Worm (Caenorhabditis elegans): Measurements from ENCODE around the gene F53B7.4.

The F53B7.4 gene

ce11 chrV:10966874-10967273 is 35.5 kb downstream of the F53B7.4 start:
- TF ChIP-seq ceh-30 (tag; optimal IDR thresholded peaks at IDR 0.05) = no peak
- TF ChIP-seq fkh-6 (tag; optimal IDR thresholded peaks at IDR 0.05) = no peak
- TF ChIP-seq ref-2 (tag; optimal IDR thresholded peaks at IDR 0.05) = no peak
- TF ChIP-seq K02D7.2 (tag; optimal IDR thresholded peaks at IDR 0.05) = no peak
- TF ChIP-seq ceh-9 (tag; optimal IDR thresholded peaks at IDR 0.05) = no peak
- no peak for TF ChIP-seq pha-4 (tag; optimal IDR thresholded peaks at IDR 0.05)
- no peak for TF ChIP-seq ceh-14 (tag; optimal IDR thresholded peaks at IDR 0.05)
- TF ChIP-seq hlh-6 (tag; optimal IDR thresholded peaks at IDR 0.05) = no peak
- TF ChIP-seq sdc-2 (tag; optimal IDR thresholded peaks at IDR 0.05) = no peak
- TF ChIP-seq C38D4.7 (GFP tag; optimal IDR thresholded peaks at IDR 0.05) = no peak
- TF ChIP-seq hlh-15 (tag; optimal IDR thresholded peaks at IDR 0.05) = no peak
- TF ChIP-seq pag-3 (tag; optimal IDR thresholded peaks at IDR 0.05; ENCODE audit: borderline replicate concordance) = no peak
- no peak for TF ChIP-seq fax-1 (tag; optimal IDR thresholded peaks at IDR 0.05)
- no peak for TF ChIP-seq C08G9.2 (tag; optimal IDR thresholded peaks at IDR 0.05)
- no peak for TF ChIP-seq fkh-10 (GFP tag; optimal IDR thresholded peaks at IDR 0.05)
- TF ChIP-seq pha-2 (tag; optimal IDR thresholded peaks at IDR 0.05) = no peak
- TF ChIP-seq pros-1 (tag; optimal IDR thresholded peaks at IDR 0.05) = no peak
- TF ChIP-seq lim-6 (tag; optimal IDR thresholded peaks at IDR 0.05) = no peak

ce11 chrV:10965501-10965900 is 36.8 kb downstream of the F53B7.4 start, which contains the start of the genes ctf-4 and eef-1G:
ctf-4 (minus strand) TSS chrV:10965539.
eef-1G (plus strand) TSS chrV:10965719.
- TF ChIP-seq ceh-24 (tag; optimal IDR thresholded peaks at IDR 0.05) = peak; percentile 18
- TF ChIP-seq unc-55 (GFP tag; optimal IDR thresholded peaks at IDR 0.05) = peak; percentile 85
- peak; percentile 72 for TF ChIP-seq ref-2 (tag; optimal IDR thresholded peaks at IDR 0.05)
- TF ChIP-seq ceh-18 (tag; optimal IDR thresholded peaks at IDR 0.05) = peak; percentile 62
- peak; percentile 90 for TF ChIP-seq rnt-1 (tag; optimal IDR thresholded peaks at IDR 0.05)
- TF ChIP-seq pha-4 (tag; optimal IDR thresholded peaks at IDR 0.05) = no peak
- TF ChIP-seq hlh-15 (tag; optimal IDR thresholded peaks at IDR 0.05) = no peak
- TF ChIP-seq npax-4 (tag; optimal IDR thresholded peaks at IDR 0.05) = no peak
- no peak for TF ChIP-seq ceh-22 (tag; optimal IDR thresholded peaks at IDR 0.05)
- TF ChIP-seq ceh-31 (tag; optimal IDR thresholded peaks at IDR 0.05) = peak; percentile 64
- no peak for TF ChIP-seq zip-5 (tag; optimal IDR thresholded peaks at IDR 0.05)
- TF ChIP-seq pat-9 (tag; optimal IDR thresholded peaks at IDR 0.05) = peak; percentile 41
- peak; percentile 28 for TF ChIP-seq hlh-8 (tag; optimal IDR thresholded peaks at IDR 0.05)
- no peak for TF ChIP-seq pax-1 (tag; optimal IDR thresholded peaks at IDR 0.05)
- TF ChIP-seq tbx-2 (tag; optimal IDR thresholded peaks at IDR 0.05) = peak; percentile 72
- TF ChIP-seq pros-1 (tag; optimal IDR thresholded peaks at IDR 0.05) = peak; percentile 5
- TF ChIP-seq hlh-6 (tag; optimal IDR thresholded peaks at IDR 0.05) = no peak
- TF ChIP-seq Y22D7AL.16 (tag; optimal IDR thresholded peaks at IDR 0.05) = no peak
- TF ChIP-seq unc-42 (tag; optimal IDR thresholded peaks at IDR 0.05) = peak; percentile 52
- no peak for TF ChIP-seq ztf-16 (tag; optimal IDR thresholded peaks at IDR 0.05)
- TF ChIP-seq dve-1 (tag; optimal IDR thresholded peaks at IDR 0.05) = peak; percentile 85
- TF ChIP-seq ceh-34 (tag; optimal IDR thresholded peaks at IDR 0.05) = peak; percentile 69
- TF ChIP-seq che-1 (tag; optimal IDR thresholded peaks at IDR 0.05) = no peak
- no peak for TF ChIP-seq tbx-7 (tag; optimal IDR thresholded peaks at IDR 0.05)
- TF ChIP-seq ceh-2 (tag; optimal IDR thresholded peaks at IDR 0.05) = peak; percentile 18
- no peak for TF ChIP-seq ceh-19 (GFP tag; optimal IDR thresholded peaks at IDR 0.05)
- TF ChIP-seq T23F11.4 (GFP tag; optimal IDR thresholded peaks at IDR 0.05) = no peak
- TF ChIP-seq ceh-14 (tag; optimal IDR thresholded peaks at IDR 0.05) = peak; percentile 30
- TF ChIP-seq syd-9 (tag; optimal IDR thresholded peaks at IDR 0.05) = peak; percentile 25
- TF ChIP-seq sox-4 (tag; optimal IDR thresholded peaks at IDR 0.05) = no peak
- no peak for TF ChIP-seq elt-4 (tag; optimal IDR thresholded peaks at IDR 0.05)
- peak; percentile 18 for TF ChIP-seq hlh-30 (tag; optimal IDR thresholded peaks at IDR 0.05; ENCODE audit: insufficient read depth)
- TF ChIP-seq pqm-1 (tag; optimal IDR thresholded peaks at IDR 0.05) = peak; percentile 62
- peak; percentile 88 for TF ChIP-seq nfya-1 (tag; optimal IDR thresholded peaks at IDR 0.05)
- no peak for TF ChIP-seq ttx-3 (tag; optimal IDR thresholded peaks at IDR 0.05)
- TF ChIP-seq ets-4 (tag; optimal IDR thresholded peaks at IDR 0.05) = peak; percentile 29
